Worm (Caenorhabditis elegans): ENCODE results near the gene ints-2.
"Not testable (repeated sequence)": the region's sequence is repeated elsewhere in the genome, so short reads cannot be mapped to it uniquely, and the experiment has no call there.

The ints-2 gene

ce11 chrV:14200086-14200485, 14.6 kb downstream of the ints-2 start:
- TF ChIP-seq nfya-1 (tag; optimal IDR thresholded peaks at IDR 0.05) (peak; percentile 50), ceh-22 (tag; optimal IDR thresholded peaks at IDR 0.05) (no peak), madf-2 (tag; optimal IDR thresholded peaks at IDR 0.05) (no peak), npax-4 (tag; optimal IDR thresholded peaks at IDR 0.05) (no peak), C38D4.7 (GFP tag; optimal IDR thresholded peaks at IDR 0.05) (no peak), unc-86 (tag; optimal IDR thresholded peaks at IDR 0.05) (no peak), odd-2 (tag; optimal IDR thresholded peaks at IDR 0.05) (no peak), ceh-6 (GFP tag; optimal IDR thresholded peaks at IDR 0.05) (no peak), nhr-11 (tag; optimal IDR thresholded peaks at IDR 0.05) (no peak), ets-4 (tag; optimal IDR thresholded peaks at IDR 0.05) (peak; percentile 8), elt-2 (tag; optimal IDR thresholded peaks at IDR 0.05) (no peak), gmeb-2 (tag; optimal IDR thresholded peaks at IDR 0.05) (no peak), ttx-3 (tag; optimal IDR thresholded peaks at IDR 0.05) (no peak), ahr-1 (tag; optimal IDR thresholded peaks at IDR 0.05) (no peak), unc-55 (GFP tag; optimal IDR thresholded peaks at IDR 0.05) (peak; percentile 75), ceh-48 (tag; optimal IDR thresholded peaks at IDR 0.05) (no peak), zip-5 (tag; optimal IDR thresholded peaks at IDR 0.05) (no peak), pha-4 (tag; optimal IDR thresholded peaks at IDR 0.05) (no peak), pat-9 (tag; optimal IDR thresholded peaks at IDR 0.05) (no peak), ceh-30 (tag; optimal IDR thresholded peaks at IDR 0.05) (no peak), C08G9.2 (tag; optimal IDR thresholded peaks at IDR 0.05) (no peak), ceh-18 (tag; optimal IDR thresholded peaks at IDR 0.05) (peak; percentile 81), T23F11.4 (GFP tag; optimal IDR thresholded peaks at IDR 0.05) (no peak), ceh-24 (tag; optimal IDR thresholded peaks at IDR 0.05) (no peak), dve-1 (tag; optimal IDR thresholded peaks at IDR 0.05) (peak; percentile 78), ceh-19 (GFP tag; optimal IDR thresholded peaks at IDR 0.05) (no peak), sox-2 (GFP tag; IDR thresholded peaks at IDR 0.05) (no peak), pha-2 (tag; optimal IDR thresholded peaks at IDR 0.05) (no peak), K02D7.2 (tag; optimal IDR thresholded peaks at IDR 0.05) (no peak), rnt-1 (tag; optimal IDR thresholded peaks at IDR 0.05) (no peak), pag-3 (tag; optimal IDR thresholded peaks at IDR 0.05; ENCODE audit: borderline replicate concordance) (no peak), ceh-45 (GFP tag; IDR thresholded peaks at IDR 0.05) (no peak), sox-4 (tag; optimal IDR thresholded peaks at IDR 0.05) (no peak), F13H6.1 (tag; optimal IDR thresholded peaks at IDR 0.05) (no peak), tbx-2 (tag; optimal IDR thresholded peaks at IDR 0.05) (peak; percentile 45), unc-42 (tag; optimal IDR thresholded peaks at IDR 0.05) (peak; percentile 28), hlh-8 (tag; optimal IDR thresholded peaks at IDR 0.05) (no peak), che-1 (tag; optimal IDR thresholded peaks at IDR 0.05) (no peak)

- TF ChIP-seq hlh-13 (GFP tag; optimal IDR thresholded peaks at IDR 0.05); C38D4.7 (GFP tag; optimal IDR thresholded peaks at IDR 0.05); fax-1 (tag; optimal IDR thresholded peaks at IDR 0.05): not testable (repeated sequence)
These were observed 19.7 kb downstream of the ints-2 start, which contains the start of gene T16A9.3 for ce11 chrV:14205214-14205613. T16A9.3 (plus strand) TSS chrV:14205514.

- TF ChIP-seq tbx-2 (tag; optimal IDR thresholded peaks at IDR 0.05) (no peak), npax-4 (tag; optimal IDR thresholded peaks at IDR 0.05) (no peak), ahr-1 (tag; optimal IDR thresholded peaks at IDR 0.05) (no peak), pqm-1 (tag; optimal IDR thresholded peaks at IDR 0.05) (no peak)
These were observed 25.3 kb downstream of the ints-2 start, which contains the start of gene str-230 for ce11 chrV:14210743-14211142. str-230 (minus strand) TSS chrV:14210843.

All from whole organism, late embryonic.